Worm (Caenorhabditis elegans) whole organism, L2 larva: ENCODE measurements around the gene Y43F4A.4.

ENCODE experiments used
- ama-1 ChIP-seq: fragments of 150-350 bp; optimal IDR thresholded peaks from 2 replicates; lab custom pipeline; 2018; ENCODE audit warnings: inconsistent platforms
- ceh-82 ChIP-seq: fragments of 150-350 bp; optimal IDR thresholded peaks from 2 replicates; lab custom pipeline; 2014; ENCODE audit warnings: missing biosample characterization, missing genetic modification characterization
- elt-1 ChIP-seq: fragments of 150-350 bp; optimal IDR thresholded peaks from 2 replicates; lab custom pipeline; 2014; ENCODE audit warnings: missing biosample characterization, missing genetic modification characterization
- fos-1 ChIP-seq: fragments of 150-350 bp; optimal IDR thresholded peaks from 2 replicates; lab custom pipeline; 2014; ENCODE audit warnings: missing biosample characterization, missing genetic modification characterization
- nhr-10 ChIP-seq: sonication (generic microtip); optimal IDR thresholded peaks from 2 replicates; lab custom pipeline; 2017; ENCODE audit warnings: missing biosample characterization, missing genetic modification characterization
- nhr-23 ChIP-seq: fragments of 150-350 bp; optimal IDR thresholded peaks from 2 replicates; lab custom pipeline; 2014; ENCODE audit warnings: missing biosample characterization, missing genetic modification reagents, missing genetic modification characterization
- nhr-25 ChIP-seq: fragments of 150-350 bp; sonication (generic microtip); optimal IDR thresholded peaks from 3 replicates; lab custom pipeline; 2014; ENCODE audit warnings: missing biosample characterization, missing genetic modification characterization
- skn-1 ChIP-seq: sonication (generic microtip); optimal IDR thresholded peaks from 2 replicates; lab custom pipeline; 2017; ENCODE audit warnings: missing biosample characterization, missing genetic modification characterization
- sma-9 ChIP-seq, 2 experiments: fragments of 150-350 bp in 1 of 2; sonication (generic microtip) in 1 of 2; optimal IDR thresholded peaks; 2 replicates each; lab custom pipeline; 2014 to 2016; ENCODE audit warnings: missing genetic modification characterization in 2 of 2, mild to moderate bottlenecking in 1 of 2, missing biosample characterization in 1 of 2, missing compliant biosample characterization in 1 of 2, missing genetic modification reagents in 1 of 2, moderate library complexity in 1 of 2
- unc-62 ChIP-seq: fragments of 150-350 bp; optimal IDR thresholded peaks from 2 replicates; lab custom pipeline; 2014; ENCODE audit warnings: missing biosample characterization, missing genetic modification reagents, missing genetic modification characterization
- ztf-11 ChIP-seq: sonication (generic microtip); optimal IDR thresholded peaks from 2 replicates; lab custom pipeline; 2017; ENCODE audit warnings: missing biosample characterization, missing genetic modification characterization
- ztf-4 ChIP-seq: fragments of 150-350 bp; optimal IDR thresholded peaks from 2 replicates; lab custom pipeline; 2014; ENCODE audit warnings: missing biosample characterization, missing genetic modification characterization

- TF ChIP-seq nhr-23 = no peak
- no peak for TF ChIP-seq ceh-82 (tag; lab: Kevin White, UChicago)
- no peak for TF ChIP-seq unc-62 (GFP tag; lab: Kevin White, UChicago)
- peak; percentile 17 for TF ChIP-seq ztf-4 (tag; lab: Kevin White, UChicago)
- TF ChIP-seq fos-1 (tag; lab: Kevin White, UChicago) = peak; percentile 69
- no peak for TF ChIP-seq elt-1 (tag; lab: Kevin White, UChicago)
- TF ChIP-seq skn-1 (tag; lab: Kevin White, UChicago) = peak; percentile 38
- no peak for TF ChIP-seq ztf-11 (tag; lab: Kevin White, UChicago)
- TF ChIP-seq ama-1 (lab: Kevin White, UChicago) = no peak
- TF ChIP-seq sma-9 (GFP tag; optimal IDR thresholded peaks at IDR 0.05; lab: Kevin White, UChicago) = peak; percentile 85
- TF ChIP-seq sma-9 (tag; optimal IDR thresholded peaks at IDR 0.05; lab: Kevin White, UChicago) = no peak
- no peak for TF ChIP-seq nhr-25 (tag; lab: Kevin White, UChicago)
- no peak for TF ChIP-seq nhr-10 (tag; lab: Kevin White, UChicago)
Observed at ce11 chrIII:13275784-13276183, 30.4 kb downstream of the Y43F4A.4 start.
